Fruit fly (Drosophila melanogaster): ENCODE results near the gene CG7059.

The CG7059 gene

DNA sequence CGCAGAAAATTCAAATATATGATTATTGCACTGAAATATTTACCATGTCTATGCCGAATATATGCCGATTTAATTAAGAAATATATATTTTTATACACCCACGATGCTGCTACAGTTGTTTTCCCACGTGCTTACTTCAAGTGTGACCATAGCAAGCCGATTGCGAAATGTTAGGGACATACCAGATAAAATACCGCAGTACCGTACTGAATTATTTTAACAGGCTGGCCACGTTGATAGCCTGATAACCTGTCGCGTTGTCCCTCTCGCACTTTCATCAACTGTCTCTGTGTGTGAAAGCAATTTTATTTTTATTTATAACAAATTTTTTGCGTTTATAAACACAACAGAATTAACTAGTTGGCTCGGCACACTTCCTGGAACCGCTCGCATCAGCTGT is 31.3 kb downstream of the CG7059 start, which contains the start of the genes Nop56 and mats (continued):
- TF ChIP-seq CG7357 (GFP tag; IDR thresholded peaks at IDR 0.05) (no peak), Hsf (GFP tag; optimal IDR thresholded peaks at IDR 0.05) (no peak), pnt (GFP tag; optimal IDR thresholded peaks at IDR 0.05) (no peak), schlank (tag; optimal IDR thresholded peaks at IDR 0.05) (no peak), Optix (GFP tag; IDR thresholded peaks at IDR 0.05) (no peak), nmo (GFP tag; optimal IDR thresholded peaks at IDR 0.05) (peak; percentile 65), lov (optimal IDR thresholded peaks at IDR 0.05) (no peak), lov (GFP tag; IDR thresholded peaks at IDR 0.05) (no peak), CG3281 (GFP tag; optimal IDR thresholded peaks at IDR 0.05) (no peak), p53 (GFP tag; optimal IDR thresholded peaks at IDR 0.05) (no peak), ro (GFP tag; IDR thresholded peaks at IDR 0.05) (no peak), CG6254 (GFP tag; optimal IDR thresholded peaks at IDR 0.05) (no peak), CG7271 (tag; optimal IDR thresholded peaks at IDR 0.05) (no peak), CG30020 (tag; optimal IDR thresholded peaks at IDR 0.05) (peak; percentile 48), Dfd (GFP tag; optimal IDR thresholded peaks at IDR 0.05) (no peak), CG18262 (tag; optimal IDR thresholded peaks at IDR 0.05) (no peak), CG14710 (tag; optimal IDR thresholded peaks at IDR 0.05) (peak; percentile 74), Dref (GFP tag; IDR thresholded peaks at IDR 0.05) (peak; percentile 37), Rfx (GFP tag; IDR thresholded peaks at IDR 0.05) (no peak), CG5953 (GFP tag; IDR thresholded peaks at IDR 0.05) (no peak), salm (tag; optimal IDR thresholded peaks at IDR 0.05) (no peak), HHEX (GFP tag; optimal IDR thresholded peaks at IDR 0.05) (no peak), CG4282 (GFP tag; optimal IDR thresholded peaks at IDR 0.05) (no peak), nerfin-1 (tag; optimal IDR thresholded peaks at IDR 0.05) (peak; percentile 29), sr (GFP tag; IDR thresholded peaks at IDR 0.05) (no peak), al (GFP tag; IDR thresholded peaks at IDR 0.05) (no peak), ind (GFP tag; optimal IDR thresholded peaks at IDR 0.05) (no peak), yki (optimal IDR thresholded peaks at IDR 0.05) (no peak), CG8359 (GFP tag; optimal IDR thresholded peaks at IDR 0.05; ENCODE audit: borderline replicate concordance) (no peak), cato (GFP tag; optimal IDR thresholded peaks at IDR 0.05; ENCODE audit: borderline replicate concordance) (no peak), CG10654 (GFP tag; optimal IDR thresholded peaks at IDR 0.05) (no peak), CG12236 (GFP tag; optimal IDR thresholded peaks at IDR 0.05) (no peak), CG8944 (GFP tag; optimal IDR thresholded peaks at IDR 0.05) (no peak), repo (GFP tag; optimal IDR thresholded peaks at IDR 0.05) (no peak), ato (GFP tag; IDR thresholded peaks at IDR 0.05; ENCODE audit: partially characterized antibody) (no peak), gfzf (GFP tag; optimal IDR thresholded peaks at IDR 0.05) (peak; percentile 91), Meics (GFP tag; optimal IDR thresholded peaks at IDR 0.05) (no peak), CG17361 (GFP tag; IDR thresholded peaks at IDR 0.05) (no peak), ERR (GFP tag; optimal IDR thresholded peaks at IDR 0.05) (no peak), CG15514 (GFP tag; optimal IDR thresholded peaks at IDR 0.05) (peak; percentile 73), kni (GFP tag; optimal IDR thresholded peaks at IDR 0.05) (no peak), Lhr (GFP tag; optimal IDR thresholded peaks at IDR 0.05) (peak; percentile 45), klu (GFP tag; IDR thresholded peaks at IDR 0.05) (no peak), CTCF (GFP tag; optimal IDR thresholded peaks at IDR 0.05) (peak; percentile 13), nerfin-2 (GFP tag; IDR thresholded peaks at IDR 0.05; ENCODE audit: partially characterized antibody) (no peak), gem (tag; optimal IDR thresholded peaks at IDR 0.05) (no peak), CG14860 (GFP tag; IDR thresholded peaks at IDR 0.05; ENCODE audit: partially characterized antibody) (no peak)
